Worm (Caenorhabditis elegans) whole organism, mixed stage, embryonic: ENCODE data around the gene spe-43.

Experiments
- blmp-1 ChIP-seq: fragments of 150-350 bp; optimal IDR thresholded peaks from 2 replicates; lab custom pipeline; 2014; ENCODE audit warnings: missing biosample characterization, missing genetic modification characterization
- ceh-43 ChIP-seq: fragments of 200-800 bp; sonication (Bioruptor generic); optimal IDR thresholded peaks from 2 replicates; lab custom pipeline; 2018; ENCODE audit warnings: mild to moderate bottlenecking, missing genetic modification characterization, moderate library complexity, missing compliant biosample characterization
- ceh-83 ChIP-seq: fragments of 200-800 bp; sonication (Bioruptor generic); optimal IDR thresholded peaks from 2 replicates; lab custom pipeline; 2018; ENCODE audit warnings: mild to moderate bottlenecking, missing genetic modification characterization, missing compliant biosample characterization
- hlh-1 ChIP-seq: fragments of 150-350 bp; optimal IDR thresholded peaks from 2 replicates; lab custom pipeline; 2014; ENCODE audit warnings: missing biosample characterization, missing genetic modification reagents, missing genetic modification characterization
- lin-13 ChIP-seq: fragments of 150-350 bp; optimal IDR thresholded peaks from 2 replicates; lab custom pipeline; 2014; ENCODE audit warnings: missing biosample characterization, missing genetic modification characterization
- mab-5 ChIP-seq: fragments of 150-350 bp; optimal IDR thresholded peaks from 2 replicates; lab custom pipeline; 2014; ENCODE audit warnings: missing biosample characterization, missing genetic modification characterization
- mep-1 ChIP-seq: fragments of 150-350 bp; optimal IDR thresholded peaks from 2 replicates; lab custom pipeline; 2017; ENCODE audit warnings: missing biosample characterization, missing genetic modification reagents, missing genetic modification characterization, inconsistent platforms
- nhr-237 ChIP-seq: fragments of 150-350 bp; optimal IDR thresholded peaks from 2 replicates; lab custom pipeline; 2014; ENCODE audit warnings: missing biosample characterization, missing genetic modification characterization
- snpc-4 ChIP-seq: fragments of 150-350 bp; optimal IDR thresholded peaks from 2 replicates; lab custom pipeline; 2014; ENCODE audit warnings: missing biosample characterization, missing genetic modification characterization
- unc-39 ChIP-seq: fragments of 150-350 bp; optimal IDR thresholded peaks from 2 replicates; lab custom pipeline; 2014; ENCODE audit warnings: missing biosample characterization, missing genetic modification characterization
- unc-62 ChIP-seq: fragments of 150-350 bp; optimal IDR thresholded peaks from 2 replicates; lab custom pipeline; 2014; ENCODE audit warnings: missing biosample characterization, missing genetic modification reagents, missing genetic modification characterization
- ztf-11 ChIP-seq: fragments of 150-350 bp; optimal IDR thresholded peaks from 2 replicates; lab custom pipeline; 2014; ENCODE audit warnings: missing biosample characterization, missing genetic modification characterization

ce11 chrIV:13167534-13167933 lies 25.4 kb upstream of the spe-43 start:
- TF ChIP-seq lin-13 (tag; lab: Kevin White, UChicago) (no peak), unc-39 (tag; lab: Kevin White, UChicago) (no peak), mab-5 (tag; lab: Kevin White, UChicago) (no peak), unc-62 (GFP tag; lab: Kevin White, UChicago) (no peak), blmp-1 (tag; lab: Kevin White, UChicago) (no peak), mep-1 (tag; lab: Kevin White, UChicago) (no peak), ceh-43 (GFP tag; lab: Kevin White, UChicago) (no peak), ceh-83 (GFP tag; lab: Kevin White, UChicago) (no peak), nhr-237 (no peak), snpc-4 (no peak), hlh-1 (tag; lab: Kevin White, UChicago) (no peak), ztf-11 (tag; lab: Kevin White, UChicago) (no peak)
